Worm (Caenorhabditis elegans): Measurements from ENCODE around the gene C35D10.7.

C35D10.7 gene

DNA sequence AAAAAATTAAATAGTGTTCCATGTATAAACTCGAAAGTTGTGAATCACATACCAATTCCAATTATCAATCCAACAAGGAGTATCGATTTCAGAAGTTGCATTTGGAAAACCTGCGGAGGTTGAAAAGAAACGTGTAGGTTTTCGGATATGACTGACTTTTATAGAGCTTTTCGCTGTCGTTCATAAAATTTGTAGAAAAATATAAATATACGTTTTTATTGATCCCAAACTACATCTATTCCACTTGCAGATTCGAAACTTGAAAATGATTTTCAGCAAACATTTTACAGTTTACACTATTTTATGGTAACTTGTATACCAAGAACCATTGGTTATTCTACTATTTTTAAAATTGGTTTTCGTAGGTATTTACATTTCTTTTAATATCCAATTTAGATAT lies 13.8 kb upstream of the C35D10.7 start, which contains the start of gene clec-156:
Gene clec-156, minus strand, starts transcription at position 101 of the 400 bp plus-strand sequence.
- TF ChIP-seq ZK546.5 (tag; optimal IDR thresholded peaks at IDR 0.05) (no peak), snpc-1.2 (GFP tag; IDR thresholded peaks at IDR 0.05) (no peak), unc-62 (GFP tag; optimal IDR thresholded peaks at IDR 0.05 in 1 of 2) (peak in 1 of 2 experiments; percentile 51), unc-62 (tag; optimal IDR thresholded peaks at IDR 0.05) (no peak)

DNA sequence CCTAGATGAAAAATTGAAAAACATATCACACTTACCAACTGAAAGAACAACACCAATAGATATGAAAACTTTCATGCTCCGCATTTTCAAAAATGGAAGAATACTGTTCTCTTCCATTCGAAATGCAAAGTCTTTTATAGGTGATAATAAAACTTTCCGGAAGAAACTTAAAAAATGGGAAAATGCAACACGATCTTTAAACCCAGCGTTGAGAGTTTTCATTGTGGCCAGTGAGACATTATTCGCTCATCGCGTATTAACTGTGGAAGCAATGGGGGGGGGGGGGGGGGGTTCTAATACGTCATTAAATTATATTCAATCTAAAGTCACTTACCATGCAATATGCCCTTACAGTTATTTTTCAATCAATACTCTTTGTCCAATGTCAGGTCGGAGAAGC lies 11.7 kb upstream of the C35D10.7 start, which contains the start of the genes clec-157 and fkh-5:
Gene clec-157, minus strand, starts transcription at position 101 of the 400 bp plus-strand sequence.
Gene fkh-5, plus strand, starts transcription at position 336 of the 400 bp plus-strand sequence.
- TF ChIP-seq ces-1 (GFP tag; optimal IDR thresholded peaks at IDR 0.05), result no peak
- TF ChIP-seq nhr-10 (tag; optimal IDR thresholded peaks at IDR 0.05), result no peak
- peak in 1 of 2 experiments; percentile 63 for TF ChIP-seq unc-62 (GFP tag; optimal IDR thresholded peaks at IDR 0.05 in 1 of 2)
- TF ChIP-seq unc-62 (tag; optimal IDR thresholded peaks at IDR 0.05), result no peak
- no peak for TF ChIP-seq nhr-11 (tag; optimal IDR thresholded peaks at IDR 0.05)
- TF ChIP-seq lin-38 (GFP tag; IDR thresholded peaks at IDR 0.05), result no peak

- TF ChIP-seq dmd-6 (GFP tag; IDR thresholded peaks at IDR 0.05) (peak; percentile 11; the same call in 1 of the 2 replicates), jun-1 (tag; optimal IDR thresholded peaks at IDR 0.05) (no peak), aha-1 (tag) (peak; percentile 64), hlh-30 (tag; optimal IDR thresholded peaks at IDR 0.05; ENCODE audit: insufficient read depth) (peak; percentile 86), lin-39 (tag; optimal IDR thresholded peaks at IDR 0.05) (no peak)
Observed at ce11 chrIII:4849739-4850138, 6.3 kb upstream of the C35D10.7 start, which contains the start of gene nonu-1. TSS of gene nonu-1 (minus strand) at chrIII:4849907.

DNA sequence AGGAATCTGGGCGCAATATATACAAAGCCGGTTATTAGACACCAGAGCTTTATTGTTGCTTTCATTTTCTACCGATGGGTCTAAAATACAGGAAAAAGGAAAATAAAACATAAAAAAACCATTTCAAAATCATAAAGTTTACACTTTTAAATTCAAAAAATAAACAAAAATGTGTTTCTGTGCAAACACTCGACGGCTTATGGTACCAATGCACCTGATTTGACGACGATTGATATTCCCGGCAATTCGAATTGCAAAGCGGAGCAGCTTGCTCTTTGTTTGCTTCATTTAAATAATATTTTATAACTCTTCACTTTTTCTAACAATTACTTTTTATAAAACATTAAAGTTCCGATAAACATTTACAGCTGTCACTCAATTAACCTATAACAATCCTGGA lies 5.9 kb upstream of the C35D10.7 start, which contains the start of gene F26A1.1:
Gene F26A1.1, plus strand, starts transcription at position 369 of the 400 bp plus-strand sequence.
- TF ChIP-seq zfp-2 (tag; optimal IDR thresholded peaks at IDR 0.05) (no peak), saeg-2 (GFP tag; IDR thresholded peaks at IDR 0.05) (no peak), ceh-82 (tag; optimal IDR thresholded peaks at IDR 0.05) (no peak), arid-1 (GFP tag; conservative IDR thresholded peaks at IDR 0.05) (no peak), mes-2 (tag; optimal IDR thresholded peaks at IDR 0.05; ENCODE audit: poor library complexity, severe bottlenecking) (peak; percentile 50), madf-5 (GFP tag; IDR thresholded peaks at IDR 0.05) (no peak), dmd-9 (GFP tag; IDR thresholded peaks at IDR 0.05) (no peak), daf-16 (GFP tag; optimal IDR thresholded peaks at IDR 0.05) (no peak), daf-16 (tag; optimal IDR thresholded peaks at IDR 0.05) (peak; percentile 6), lin-15B (tag; optimal IDR thresholded peaks at IDR 0.05) (no peak), pha-4 (GFP tag; IDR thresholded peaks at IDR 0.05) (no peak), pha-4 (tag; optimal IDR thresholded peaks at IDR 0.05) (no peak), lsy-2 (tag; optimal IDR thresholded peaks at IDR 0.05) (peak in 1 of 2 experiments; percentile 63), lim-7 (GFP tag; IDR thresholded peaks at IDR 0.05) (no peak), dpl-1 (GFP tag; optimal IDR thresholded peaks at IDR 0.05) (peak; percentile 70), mep-1 (tag; optimal IDR thresholded peaks at IDR 0.05) (no peak), unc-62 (GFP tag; optimal IDR thresholded peaks at IDR 0.05 in 1 of 2) (no peak), unc-62 (tag; optimal IDR thresholded peaks at IDR 0.05) (no peak)

DNA sequence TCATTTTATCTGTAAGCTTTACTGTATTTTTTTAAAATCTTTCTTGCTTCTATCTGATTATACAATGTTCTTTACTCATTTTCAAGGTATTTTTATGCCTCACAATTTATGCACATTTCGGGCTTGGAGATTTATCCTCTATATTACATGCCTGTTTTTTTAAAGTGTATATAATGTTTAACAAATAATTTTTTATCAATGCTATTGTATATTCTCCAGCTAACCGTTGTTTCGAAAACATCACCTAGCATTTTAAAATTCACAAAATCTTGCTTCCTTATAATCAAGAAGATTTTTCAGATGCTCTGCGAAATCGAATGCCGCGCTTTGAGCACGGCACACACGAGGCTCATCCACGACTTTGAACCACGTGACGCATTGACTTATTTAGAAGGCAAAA lies 4.0 kb upstream of the C35D10.7 start, which contains the start of gene ced-4:
Gene ced-4, plus strand, starts transcription at position 301 of the 400 bp plus-strand sequence.
- peak; percentile 75 for TF ChIP-seq aha-1 (tag)
- TF ChIP-seq sdz-12 (GFP tag; optimal IDR thresholded peaks at IDR 0.05), result no peak

- TF ChIP-seq vab-7 (GFP tag; IDR thresholded peaks at IDR 0.05) (no peak), ceh-44 (GFP tag; IDR thresholded peaks at IDR 0.05) (no peak), nhr-76 (tag; optimal IDR thresholded peaks at IDR 0.05) (no peak), madf-5 (GFP tag; IDR thresholded peaks at IDR 0.05) (no peak), hlh-30 (tag; optimal IDR thresholded peaks at IDR 0.05; ENCODE audit: insufficient read depth) (no peak), tag-97 (GFP tag; IDR thresholded peaks at IDR 0.05) (no peak), nhr-28 (tag; optimal IDR thresholded peaks at IDR 0.05) (no peak), duxl-1 (tag; optimal IDR thresholded peaks at IDR 0.05; ENCODE audit: poor library complexity) (no peak), unc-130 (GFP tag; optimal IDR thresholded peaks at IDR 0.05) (no peak), F49E8.2 (tag; optimal IDR thresholded peaks at IDR 0.05; ENCODE audit: borderline replicate concordance) (no peak), hif-1 (tag; optimal IDR thresholded peaks at IDR 0.05) (no peak), zfp-2 (tag; optimal IDR thresholded peaks at IDR 0.05) (no peak), Y105C5A.15 (GFP tag; IDR thresholded peaks at IDR 0.05) (no peak), F26F4.8 (GFP tag; conservative IDR thresholded peaks at IDR 0.05) (no peak), lin-39 (tag; optimal IDR thresholded peaks at IDR 0.05) (no peak), F10B5.3 (tag; optimal IDR thresholded peaks at IDR 0.05) (no peak)
Observed at ce11 chrIII:4854918-4855317, 1.1 kb upstream of the C35D10.7 start, which contains the start of gene C35D10.8. TSS of gene C35D10.8 (plus strand) at chrIII:4855218.

Data from whole organism, L4 larva.